Worm (Caenorhabditis elegans) whole organism, L4 larva: ENCODE measurements around the gene mul-1.

Source experiments
- D1046.2 ChIP-seq: fragments of 200-800 bp; sonication (Bioruptor generic); IDR thresholded peaks from 2 replicates; pipeline ENCODE4 v1.3.6; 2022; ENCODE audit warnings: missing genetic modification characterization, missing compliant biosample characterization
- F49E8.2 ChIP-seq: sonication (generic microtip); optimal IDR thresholded peaks from 2 replicates; lab custom pipeline; 2016; ENCODE audit warnings: missing compliant biosample characterization, mild to moderate bottlenecking, missing genetic modification characterization, borderline replicate concordance
- T26A8.4 ChIP-seq: fragments of 200-800 bp; sonication (Bioruptor generic); IDR thresholded peaks from 2 replicates; pipeline ENCODE4 v1.3.6; 2022; ENCODE audit warnings: missing genetic modification characterization, missing compliant biosample characterization
- ZK337.2 ChIP-seq: fragments of 200-800 bp; sonication (Bioruptor generic); IDR thresholded peaks from 2 replicates; pipeline ENCODE4 v1.3.6; 2022; ENCODE audit warnings: missing genetic modification reagents, missing genetic modification characterization, missing compliant biosample characterization
- ZK546.5 ChIP-seq, 2 experiments: sonication (generic microtip); optimal IDR thresholded peaks; 2 replicates each; lab custom pipeline; 2017; ENCODE audit warnings: missing biosample characterization in 2 of 2, missing genetic modification characterization in 2 of 2
- aha-1 ChIP-seq: fragments of 150-350 bp; peaks from one replicate; lab custom pipeline; 2014; ENCODE audit warnings: missing biosample characterization, missing genetic modification characterization
- ama-1 ChIP-seq: fragments of 150-350 bp; optimal IDR thresholded peaks from 2 replicates; lab custom pipeline; 2014; ENCODE audit warnings: inconsistent platforms, mixed read lengths
- ceh-28 ChIP-seq: fragments of 150-350 bp; optimal IDR thresholded peaks from 2 replicates; lab custom pipeline; 2014; ENCODE audit warnings: missing biosample characterization, missing genetic modification reagents, missing genetic modification characterization
- ctbp-1 ChIP-seq: fragments of 200-800 bp; sonication (Bioruptor generic); IDR thresholded peaks from 2 replicates; pipeline ENCODE4 v1.3.6; 2022; ENCODE audit warnings: missing genetic modification reagents, missing genetic modification characterization, missing compliant biosample characterization
- daf-19 ChIP-seq: fragments of 200-800 bp; sonication (Bioruptor generic); conservative IDR thresholded peaks from 2 replicates; pipeline ENCODE4 v1.3.6; 2022; ENCODE audit warnings: missing genetic modification characterization, missing compliant biosample characterization
- dmd-6 ChIP-seq: fragments of 200-800 bp; sonication (Bioruptor generic); IDR thresholded peaks from 2 replicates; pipeline ENCODE4 v1.3.6; 2022; ENCODE audit warnings: missing genetic modification reagents, missing genetic modification characterization, missing compliant biosample characterization
- dmd-9 ChIP-seq: fragments of 200-800 bp; sonication (Bioruptor generic); IDR thresholded peaks from 2 replicates; pipeline ENCODE4 v1.3.6; 2022; ENCODE audit warnings: missing genetic modification reagents, missing genetic modification characterization, missing compliant biosample characterization
- duxl-1 ChIP-seq: sonication (generic microtip); optimal IDR thresholded peaks from 2 replicates; lab custom pipeline; 2016; ENCODE audit warnings: mild to moderate bottlenecking, missing genetic modification characterization, moderate library complexity, missing compliant biosample characterization; ENCODE audit not compliant: poor library complexity
- egl-27 ChIP-seq: sonication (generic microtip); optimal IDR thresholded peaks from 3 replicates; lab custom pipeline; 2017; ENCODE audit warnings: missing biosample characterization, missing genetic modification reagents, missing genetic modification characterization
- hif-1 ChIP-seq, 2 experiments: sonication (generic microtip); optimal IDR thresholded peaks; 2 replicates each; lab custom pipeline; 2016 to 2017; ENCODE audit warnings: missing compliant biosample characterization in 2 of 2, missing genetic modification characterization in 2 of 2, missing genetic modification reagents in 2 of 2, missing genotype in 2 of 2, mild to moderate bottlenecking in 1 of 2
- hmg-1.1 ChIP-seq: fragments of 200-800 bp; sonication (Bioruptor generic); IDR thresholded peaks from 2 replicates; pipeline ENCODE4 v1.3.6; 2022; ENCODE audit warnings: missing genetic modification reagents, missing genetic modification characterization, missing compliant biosample characterization
- lim-7 ChIP-seq: fragments of 200-800 bp; sonication (Bioruptor generic); IDR thresholded peaks from 2 replicates; pipeline ENCODE4 v1.3.6; 2022; ENCODE audit warnings: missing genetic modification characterization, missing compliant biosample characterization
- lin-1 ChIP-seq: fragments of 200-800 bp; sonication (Bioruptor generic); IDR thresholded peaks from 2 replicates; pipeline ENCODE4 v1.3.6; 2022; ENCODE audit warnings: missing genetic modification reagents, missing genetic modification characterization, missing compliant biosample characterization
- lin-13 ChIP-seq: fragments of 150-350 bp; optimal IDR thresholded peaks from 2 replicates; lab custom pipeline; 2014; ENCODE audit warnings: missing biosample characterization, missing genetic modification reagents, missing genetic modification characterization
- lin-29 ChIP-seq: fragments of 200-800 bp; sonication (Bioruptor generic); IDR thresholded peaks from 2 replicates; pipeline ENCODE4 v1.3.6; 2022; ENCODE audit warnings: missing genetic modification reagents, missing genetic modification characterization, missing compliant biosample characterization
- lin-38 ChIP-seq: fragments of 200-800 bp; sonication (Bioruptor generic); IDR thresholded peaks from 2 replicates; pipeline ENCODE4 v1.3.6; 2022; ENCODE audit warnings: missing genetic modification reagents, missing genetic modification characterization, missing compliant biosample characterization
- lir-3 ChIP-seq: sonication (generic microtip); optimal IDR thresholded peaks from 2 replicates; lab custom pipeline; 2016; ENCODE audit warnings: mild to moderate bottlenecking, missing genetic modification characterization, missing compliant biosample characterization
- nhr-10 ChIP-seq: fragments of 150-350 bp; optimal IDR thresholded peaks from 2 replicates; lab custom pipeline; 2014; ENCODE audit warnings: missing biosample characterization, missing genetic modification characterization
- nhr-102 ChIP-seq: sonication (generic microtip); optimal IDR thresholded peaks from 2 replicates; lab custom pipeline; 2016; ENCODE audit warnings: mild to moderate bottlenecking, missing genetic modification characterization, moderate library complexity, missing compliant biosample characterization
- nhr-11 ChIP-seq: fragments of 150-350 bp; optimal IDR thresholded peaks from 2 replicates; lab custom pipeline; 2014; ENCODE audit warnings: missing biosample characterization, missing genetic modification characterization
- nhr-111 ChIP-seq: fragments of 200-800 bp; sonication (Bioruptor generic); optimal IDR thresholded peaks from 2 replicates; lab custom pipeline; 2018; ENCODE audit warnings: mild to moderate bottlenecking, missing genetic modification characterization, missing compliant biosample characterization
- nhr-237 ChIP-seq: sonication (generic microtip); optimal IDR thresholded peaks from 2 replicates; lab custom pipeline; 2017; ENCODE audit warnings: missing biosample characterization, missing genetic modification characterization
- nhr-41 ChIP-seq: fragments of 200-800 bp; sonication (Bioruptor generic); IDR thresholded peaks from 2 replicates; pipeline ENCODE4 v1.3.6; 2022; ENCODE audit warnings: missing genetic modification reagents, missing genetic modification characterization, missing compliant biosample characterization
- nhr-42 ChIP-seq: fragments of 200-800 bp; sonication (Bioruptor generic); IDR thresholded peaks from 2 replicates; pipeline ENCODE4 v1.3.6; 2022; ENCODE audit warnings: missing genetic modification characterization, missing compliant biosample characterization
- nhr-48 ChIP-seq: sonication (generic microtip); optimal IDR thresholded peaks from 2 replicates; lab custom pipeline; 2016; ENCODE audit warnings: mild to moderate bottlenecking, missing genetic modification characterization, missing compliant biosample characterization
- nhr-6 ChIP-seq: fragments of 150-350 bp; optimal IDR thresholded peaks from 2 replicates; lab custom pipeline; 2014; ENCODE audit warnings: missing biosample characterization, missing genetic modification characterization
- nhr-77 ChIP-seq: fragments of 150-350 bp; optimal IDR thresholded peaks from 2 replicates; lab custom pipeline; 2014; ENCODE audit warnings: missing biosample characterization, missing genetic modification characterization
- php-3 ChIP-seq: fragments of 200-800 bp; sonication (Bioruptor generic); IDR thresholded peaks from 2 replicates; pipeline ENCODE4 v1.3.6; 2022; ENCODE audit warnings: missing genetic modification reagents, missing genetic modification characterization, missing compliant biosample characterization
- sdz-12 ChIP-seq: fragments of 200-800 bp; sonication (Bioruptor generic); optimal IDR thresholded peaks from 2 replicates; lab custom pipeline; 2018; ENCODE audit warnings: mild to moderate bottlenecking, missing genetic modification characterization, missing compliant biosample characterization
- set-16 ChIP-seq: fragments of 200-800 bp; sonication (Bioruptor generic); IDR thresholded peaks from 2 replicates; pipeline ENCODE4 v1.3.6; 2022; ENCODE audit warnings: missing genetic modification reagents, missing genetic modification characterization, missing compliant biosample characterization
- skn-1 ChIP-seq: fragments of 150-350 bp; optimal IDR thresholded peaks from 2 replicates; lab custom pipeline; 2014; ENCODE audit warnings: missing biosample characterization, missing genetic modification characterization
- spr-1 ChIP-seq: sonication (generic microtip); optimal IDR thresholded peaks from 2 replicates; lab custom pipeline; 2016; ENCODE audit warnings: mild to moderate bottlenecking, missing genetic modification characterization, missing compliant biosample characterization
- unc-62 ChIP-seq, 3 experiments: fragments of 150-350 bp in 1 of 3; sonication (generic microtip); optimal IDR thresholded peaks in 2 of 3; peaks in 1 of 3; 1 replicate in 1 of 3; 2 replicates in 2 of 3; lab custom pipeline; 2014 to 2017; ENCODE audit warnings: missing biosample characterization in 3 of 3, missing genetic modification characterization in 3 of 3, missing genetic modification reagents in 3 of 3, missing genotype in 1 of 3
- zag-1 ChIP-seq: fragments of 150-350 bp; optimal IDR thresholded peaks from 2 replicates; lab custom pipeline; 2014; ENCODE audit warnings: missing biosample characterization, missing genetic modification characterization
- zfp-2 ChIP-seq: sonication (generic microtip); optimal IDR thresholded peaks from 2 replicates; lab custom pipeline; 2016; ENCODE audit warnings: mild to moderate bottlenecking, missing genetic modification characterization, missing compliant biosample characterization
- zip-11 ChIP-seq: fragments of 200-800 bp; sonication (Bioruptor generic); IDR thresholded peaks from 2 replicates; pipeline ENCODE4 v1.3.6; 2022; ENCODE audit warnings: missing genetic modification characterization, missing compliant biosample characterization
- zip-2 ChIP-seq: fragments of 150-350 bp; optimal IDR thresholded peaks from 2 replicates; lab custom pipeline; 2014; ENCODE audit warnings: missing biosample characterization, missing genetic modification characterization

The mul-1 gene

DNA sequence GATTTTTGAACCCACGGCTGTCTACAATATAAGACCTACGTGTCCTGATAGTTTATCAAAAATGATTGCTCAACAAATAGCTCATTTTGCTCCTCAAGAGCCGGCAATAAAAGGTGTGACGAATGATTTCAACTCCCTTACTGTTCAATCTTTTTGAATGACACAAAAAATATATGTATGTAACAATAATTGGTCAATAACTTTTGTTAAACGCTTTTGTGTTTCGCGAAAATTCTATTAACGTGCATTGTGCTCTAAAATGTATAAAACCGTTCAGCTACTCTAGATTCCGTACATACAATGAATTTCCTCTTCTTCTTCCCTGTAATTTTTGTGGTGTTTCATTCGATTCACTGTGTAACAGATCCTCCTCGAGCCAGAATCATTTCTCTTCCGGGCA is 43.5 kb downstream of the mul-1 start, which contains the start of gene C35B1.4:
Gene C35B1.4 (plus strand): TSS at position 301 of the 400 bp plus-strand sequence.
- TF ChIP-seq nhr-111, result no peak
- TF ChIP-seq lin-1 (GFP tag; lab: Robert Waterston, UW), result no peak
- no peak for TF ChIP-seq ctbp-1 (GFP tag; lab: Robert Waterston, UW)
- TF ChIP-seq lin-29, result no peak
- no peak for TF ChIP-seq T26A8.4
- TF ChIP-seq nhr-237 (tag; lab: Kevin White, UChicago), result no peak
- TF ChIP-seq dmd-6 (GFP tag; lab: Robert Waterston, UW), result no peak
- no peak for TF ChIP-seq lim-7 (GFP tag; lab: Robert Waterston, UW)
- no peak for TF ChIP-seq nhr-41 (GFP tag; lab: Robert Waterston, UW)
- TF ChIP-seq lin-38 (GFP tag; lab: Robert Waterston, UW), result no peak
- no peak for TF ChIP-seq zip-11 (GFP tag; lab: Robert Waterston, UW)
- TF ChIP-seq ZK546.5 (tag; optimal IDR thresholded peaks at IDR 0.05; lab: Kevin White, UChicago), result no peak
- TF ChIP-seq php-3 (GFP tag; lab: Robert Waterston, UW), result no peak
- TF ChIP-seq duxl-1 (tag; lab: Kevin White, UChicago), result no peak

ce11 chrIV:4078901-4079300 is 44.1 kb downstream of the mul-1 start, which contains the start of gene C35B1.8:
Gene C35B1.8 (minus strand): TSS chrIV:4079001.
- no peak for TF ChIP-seq php-3 (GFP tag; lab: Robert Waterston, UW)
- TF ChIP-seq nhr-10, result no peak
- TF ChIP-seq nhr-42 (GFP tag; lab: Robert Waterston, UW), result no peak
- no peak for TF ChIP-seq lir-3 (tag; lab: Kevin White, UChicago)
- TF ChIP-seq unc-62 (GFP tag; optimal IDR thresholded peaks at IDR 0.05 in 1 of 2; lab: Kevin White, UChicago), result no peak
- TF ChIP-seq unc-62 (tag; optimal IDR thresholded peaks at IDR 0.05; lab: Kevin White, UChicago), result no peak
- no peak for TF ChIP-seq zfp-2 (tag; lab: Kevin White, UChicago)
- no peak for TF ChIP-seq dmd-6 (GFP tag; lab: Robert Waterston, UW)
- TF ChIP-seq ZK546.5 (tag; optimal IDR thresholded peaks at IDR 0.05; lab: Kevin White, UChicago), result no peak
- no peak for TF ChIP-seq nhr-48 (tag; lab: Kevin White, UChicago)

ce11 chrIV:4076690-4077295 is 46.2 kb downstream of the mul-1 start:
- no peak for TF ChIP-seq nhr-111
- TF ChIP-seq aha-1 (tag; lab: Kevin White, UChicago), result no peak
- TF ChIP-seq set-16 (GFP tag; lab: Robert Waterston, UW), result peak; percentile 97
- TF ChIP-seq nhr-11 (tag; lab: Kevin White, UChicago), result no peak

DNA sequence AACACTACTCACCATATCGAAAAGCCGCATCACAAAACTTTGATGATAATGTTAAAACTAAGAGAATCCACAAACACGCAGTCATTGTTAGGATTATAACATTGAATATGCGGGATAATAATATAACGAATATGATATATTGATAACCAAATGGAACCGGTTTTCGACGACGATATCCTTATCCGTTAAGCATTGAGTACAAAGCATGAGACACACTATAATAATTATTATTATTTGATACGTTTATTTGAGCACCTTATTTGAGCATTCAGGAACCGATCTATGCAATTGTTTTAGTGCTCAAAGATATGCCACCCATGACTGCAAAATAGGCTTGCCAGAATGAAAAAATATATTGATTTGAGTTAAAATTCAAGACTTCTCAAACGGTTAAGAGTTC is 48.4 kb downstream of the mul-1 start, which contains the start of gene W03D2.9:
Gene W03D2.9 (minus strand): TSS at position 101 of the 400 bp plus-strand sequence.
- TF ChIP-seq nhr-6 (tag; lab: Kevin White, UChicago) (no peak), skn-1 (tag; lab: Kevin White, UChicago) (no peak), spr-1 (tag; lab: Kevin White, UChicago) (no peak), lin-13 (GFP tag; lab: Kevin White, UChicago) (no peak), ZK337.2 (GFP tag; lab: Robert Waterston, UW) (no peak)

DNA sequence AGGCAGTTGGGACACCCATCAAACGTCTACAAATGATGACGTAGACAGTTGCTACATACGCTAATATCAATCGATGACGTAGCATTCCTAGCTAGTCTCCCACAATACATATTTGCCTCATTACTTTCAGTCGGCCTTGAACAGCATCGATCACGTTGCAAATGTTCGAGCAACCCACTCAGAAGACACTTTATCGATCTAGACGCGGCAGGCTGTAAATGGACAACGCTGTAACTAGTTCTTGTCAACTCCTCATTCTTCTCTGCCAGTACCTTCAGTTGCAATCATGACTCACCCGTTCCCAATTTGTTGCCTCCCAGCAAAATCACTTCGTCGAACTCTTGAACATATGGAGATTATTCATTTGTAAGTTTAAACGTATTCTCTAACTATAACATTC is 50.9 kb downstream of the mul-1 start, which contains the start of gene pqn-75:
Gene pqn-75 (plus strand): TSS at position 301 of the 400 bp plus-strand sequence.
- TF ChIP-seq ama-1 (no peak), egl-27 (no peak), zip-2 (tag; lab: Kevin White, UChicago) (no peak), D1046.2 (GFP tag; lab: Robert Waterston, UW) (no peak), daf-19 (GFP tag; lab: Robert Waterston, UW) (no peak), F49E8.2 (tag; lab: Kevin White, UChicago) (no peak), ceh-28 (tag; lab: Kevin White, UChicago) (no peak), dmd-9 (no peak), nhr-77 (tag; lab: Kevin White, UChicago) (no peak), nhr-102 (tag; lab: Kevin White, UChicago) (no peak), hmg-1.1 (GFP tag; lab: Robert Waterston, UW) (no peak), sdz-12 (no peak), hif-1 (tag; optimal IDR thresholded peaks at IDR 0.05; lab: Kevin White, UChicago) (no peak), zag-1 (tag; lab: Kevin White, UChicago) (no peak)
